Worm (Caenorhabditis elegans): ENCODE measurements around the gene tat-1.

- no peak for TF ChIP-seq hrde-1 (tag; optimal IDR thresholded peaks at IDR 0.05; ENCODE audit: borderline replicate concordance)
- no peak for TF ChIP-seq lin-35 (GFP tag; optimal IDR thresholded peaks at IDR 0.05)
These were observed 3.1 kb upstream of the tat-1 start for ce11 chrIII:12424663-12425062.

Measured in whole organism, young adult.